Worm (Caenorhabditis elegans) whole organism, young adult: ENCODE measurements around the gene F20D12.12.

Experiments used
- ama-1 ChIP-seq, 3 experiments: fragments of 150-350 bp in 1 of 3; sonication (generic microtip) in 2 of 3; optimal IDR thresholded peaks; 2 replicates each; lab custom pipeline; 2014 to 2018; ENCODE audit warnings: missing biosample characterization in 2 of 3, missing genetic modification characterization in 2 of 3, missing genetic modification reagents in 2 of 3
- die-1 ChIP-seq: sonication (generic microtip); optimal IDR thresholded peaks from 2 replicates; lab custom pipeline; 2016; ENCODE audit warnings: missing genotype, mild to moderate bottlenecking, missing genetic modification characterization, missing compliant biosample characterization

- no peak for TF ChIP-seq ama-1 (optimal IDR thresholded peaks at IDR 0.05; lab: Kevin White, UChicago)
- TF ChIP-seq ama-1 (GFP tag; optimal IDR thresholded peaks at IDR 0.05; lab: Kevin White, UChicago), result no peak
- no peak for TF ChIP-seq die-1 (tag; lab: Kevin White, UChicago)
These were observed 48.8 kb upstream of the F20D12.12 start for ce11 chrIV:7898489-7898888.
